Worm (Caenorhabditis elegans): ENCODE results near the gene F45D3.2.

DNA sequence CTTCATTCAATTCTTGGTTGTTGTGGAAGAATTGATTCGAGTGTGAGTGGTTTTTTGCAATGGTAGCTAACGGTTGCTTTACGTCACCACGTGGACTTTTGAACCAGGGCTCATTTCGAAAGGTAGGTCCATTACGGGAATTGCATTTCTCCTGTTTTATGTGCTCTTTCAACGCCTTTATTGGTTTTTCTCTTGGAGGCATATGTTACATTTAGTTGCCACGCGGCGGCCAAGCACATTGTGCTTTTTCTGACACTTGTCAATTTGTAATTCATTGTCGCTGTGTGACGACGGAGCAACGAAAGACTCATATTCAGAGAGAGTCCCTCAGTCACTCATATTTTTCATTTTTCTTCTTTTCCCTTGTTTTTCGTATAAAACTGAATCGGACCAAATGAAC is 43.9 kb downstream of the F45D3.2 start:
- TF ChIP-seq ref-1 (GFP tag; conservative IDR thresholded peaks at IDR 0.05) (no peak), ztf-23 (GFP tag; IDR thresholded peaks at IDR 0.05) (no peak), med-1 (GFP tag; optimal IDR thresholded peaks at IDR 0.05; ENCODE audit: insufficient read depth) (no peak)

Measured in whole organism, midembryonic.